Worm (Caenorhabditis elegans) whole organism, L1 larva: ENCODE results near the gene rab-37.

Experiments
- blmp-1 ChIP-seq: fragments of 150-350 bp; optimal IDR thresholded peaks from 2 replicates; lab custom pipeline; 2014; ENCODE audit warnings: missing biosample characterization, missing genetic modification characterization
- elt-3 ChIP-seq, 6 experiments: fragments of 150-350 bp in 1 of 6; sonication (generic microtip); optimal IDR thresholded peaks; 2 replicates each; lab custom pipeline; 2017 to 2018; ENCODE audit warnings: missing biosample characterization in 6 of 6, missing genetic modification characterization in 6 of 6, inconsistent platforms in 1 of 6
- lin-13 ChIP-seq: fragments of 150-350 bp; optimal IDR thresholded peaks from 2 replicates; lab custom pipeline; 2014; ENCODE audit warnings: missing biosample characterization, missing genetic modification reagents, missing genetic modification characterization
- nhr-77 ChIP-seq: fragments of 150-350 bp; optimal IDR thresholded peaks from 2 replicates; lab custom pipeline; 2014; ENCODE audit warnings: missing biosample characterization, missing genetic modification characterization
- ztf-4 ChIP-seq: fragments of 150-350 bp; optimal IDR thresholded peaks from 2 replicates; lab custom pipeline; 2014; ENCODE audit warnings: missing biosample characterization, missing genetic modification characterization

DNA sequence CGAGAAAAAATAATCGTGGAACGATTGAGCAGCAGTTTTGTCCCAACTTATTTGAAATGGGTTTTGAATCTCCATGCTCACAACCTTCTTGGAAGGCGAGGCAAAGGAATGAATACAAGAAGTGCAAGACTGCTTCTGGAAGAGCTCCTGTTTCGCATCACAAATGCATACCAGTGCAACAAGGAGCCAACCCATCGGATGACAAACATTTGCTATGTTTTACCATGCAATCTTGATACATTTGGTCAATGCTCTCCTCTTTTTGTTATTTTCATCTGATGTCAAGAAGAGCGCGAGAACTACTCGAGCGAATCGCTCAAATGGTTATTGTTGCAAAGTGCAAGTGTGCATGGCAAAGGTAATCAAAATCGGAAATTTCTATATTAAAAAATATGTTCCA is 38.5 kb upstream of the rab-37 start, which contains the start of gene mec-18:
- TF ChIP-seq elt-3 (tag; optimal IDR thresholded peaks at IDR 0.05; lab: Kevin White, UChicago) (no peak), blmp-1 (no peak), nhr-77 (no peak), lin-13 (no peak), ztf-4 (no peak)
